Worm (Caenorhabditis elegans) whole organism, L4 larva: ENCODE measurements around the gene tomm-70.

ENCODE experiments used
- D1046.2 ChIP-seq: fragments of 200-800 bp; sonication (Bioruptor generic); IDR thresholded peaks from 2 replicates; pipeline ENCODE4 v1.3.6; 2022; ENCODE audit warnings: missing genetic modification characterization, missing compliant biosample characterization
- F10B5.3 ChIP-seq: sonication (generic microtip); optimal IDR thresholded peaks from 2 replicates; lab custom pipeline; 2016; ENCODE audit warnings: mild to moderate bottlenecking, missing genetic modification characterization, missing compliant biosample characterization
- Y105C5A.15 ChIP-seq: fragments of 200-800 bp; sonication (Bioruptor generic); IDR thresholded peaks from 2 replicates; pipeline ENCODE4 v1.3.6; 2022; ENCODE audit warnings: missing genetic modification characterization, missing compliant biosample characterization
- Y48G9A.11 ChIP-seq: fragments of 200-800 bp; sonication (Bioruptor generic); IDR thresholded peaks from 2 replicates; pipeline ENCODE4 v1.3.6; 2022; ENCODE audit warnings: missing genetic modification reagents, missing genetic modification characterization, missing compliant biosample characterization
- Y5F2A.4 ChIP-seq: fragments of 200-800 bp; sonication (Bioruptor generic); optimal IDR thresholded peaks from 2 replicates; lab custom pipeline; 2018; ENCODE audit warnings: mild to moderate bottlenecking, missing genetic modification characterization, missing compliant biosample characterization
- Y75B8A.6 ChIP-seq: fragments of 200-800 bp; sonication (Bioruptor generic); IDR thresholded peaks from 2 replicates; pipeline ENCODE4 v1.3.6; 2022; ENCODE audit warnings: missing genetic modification reagents, missing genetic modification characterization, missing compliant biosample characterization
- ZK337.2 ChIP-seq: fragments of 200-800 bp; sonication (Bioruptor generic); IDR thresholded peaks from 2 replicates; pipeline ENCODE4 v1.3.6; 2022; ENCODE audit warnings: missing genetic modification reagents, missing genetic modification characterization, missing compliant biosample characterization
- ZK546.5 ChIP-seq, 2 experiments: sonication (generic microtip); optimal IDR thresholded peaks; 2 replicates each; lab custom pipeline; 2017; ENCODE audit warnings: missing biosample characterization in 2 of 2, missing genetic modification characterization in 2 of 2
- aha-1 ChIP-seq: fragments of 150-350 bp; peaks from one replicate; lab custom pipeline; 2014; ENCODE audit warnings: missing biosample characterization, missing genetic modification characterization
- aly-2 ChIP-seq: sonication (generic microtip); optimal IDR thresholded peaks from 2 replicates; lab custom pipeline; 2018; ENCODE audit warnings: missing biosample characterization, missing genetic modification characterization
- ama-1 ChIP-seq: fragments of 150-350 bp; optimal IDR thresholded peaks from 2 replicates; lab custom pipeline; 2014; ENCODE audit warnings: inconsistent platforms, mixed read lengths
- arid-1 ChIP-seq: fragments of 200-800 bp; sonication (Bioruptor generic); conservative IDR thresholded peaks from 2 replicates; pipeline ENCODE4 v1.3.6; 2022; ENCODE audit warnings: missing genetic modification reagents, missing genetic modification characterization, missing compliant biosample characterization
- attf-4 ChIP-seq: sonication (generic microtip); optimal IDR thresholded peaks from 3 replicates; lab custom pipeline; 2017; ENCODE audit warnings: missing biosample characterization, missing genetic modification characterization
- ceh-28 ChIP-seq: fragments of 150-350 bp; optimal IDR thresholded peaks from 2 replicates; lab custom pipeline; 2014; ENCODE audit warnings: missing biosample characterization, missing genetic modification reagents, missing genetic modification characterization
- ceh-62 ChIP-seq: sonication (generic microtip); optimal IDR thresholded peaks from 2 replicates; lab custom pipeline; 2017; ENCODE audit warnings: missing biosample characterization, missing genetic modification characterization
- ceh-82 ChIP-seq: sonication (generic microtip); optimal IDR thresholded peaks from 2 replicates; lab custom pipeline; 2017; ENCODE audit warnings: missing biosample characterization, missing genetic modification characterization
- cey-2 ChIP-seq: sonication (generic microtip); optimal IDR thresholded peaks from 3 replicates; lab custom pipeline; 2017; ENCODE audit warnings: missing genetic modification characterization, mild to moderate bottlenecking, missing compliant biosample characterization, antibody characterized with exemption, borderline replicate concordance; ENCODE audit not compliant: insufficient read depth
- daf-16 ChIP-seq, 3 experiments: sonication (generic microtip); optimal IDR thresholded peaks; 2 replicates each; lab custom pipeline; 2016 to 2017; ENCODE audit warnings: missing genetic modification characterization in 3 of 3, missing genetic modification reagents in 3 of 3, mild to moderate bottlenecking in 2 of 3, missing compliant biosample characterization in 2 of 3, missing biosample characterization in 1 of 3, moderate library complexity in 1 of 3
- dmd-8 ChIP-seq: fragments of 200-800 bp; sonication (Bioruptor generic); IDR thresholded peaks from 2 replicates; pipeline ENCODE4 v1.3.6; 2022; ENCODE audit warnings: missing genetic modification characterization, missing compliant biosample characterization
- dmd-9 ChIP-seq: fragments of 200-800 bp; sonication (Bioruptor generic); IDR thresholded peaks from 2 replicates; pipeline ENCODE4 v1.3.6; 2022; ENCODE audit warnings: missing genetic modification reagents, missing genetic modification characterization, missing compliant biosample characterization
- duxl-1 ChIP-seq: sonication (generic microtip); optimal IDR thresholded peaks from 2 replicates; lab custom pipeline; 2016; ENCODE audit warnings: mild to moderate bottlenecking, missing genetic modification characterization, moderate library complexity, missing compliant biosample characterization; ENCODE audit not compliant: poor library complexity
- egl-43 ChIP-seq: fragments of 200-800 bp; sonication (Bioruptor generic); IDR thresholded peaks from 2 replicates; pipeline ENCODE4 v1.3.6; 2022; ENCODE audit warnings: missing genetic modification reagents, missing genetic modification characterization, missing compliant biosample characterization
- gei-8 ChIP-seq: fragments of 200-800 bp; sonication (Bioruptor generic); optimal IDR thresholded peaks from 2 replicates; lab custom pipeline; 2018; ENCODE audit warnings: mild to moderate bottlenecking, missing genetic modification characterization, missing compliant biosample characterization
- jun-1 ChIP-seq: fragments of 150-350 bp; optimal IDR thresholded peaks from 2 replicates; lab custom pipeline; 2014; ENCODE audit warnings: missing biosample characterization, missing genetic modification reagents, missing genetic modification characterization
- lin-1 ChIP-seq: fragments of 200-800 bp; sonication (Bioruptor generic); IDR thresholded peaks from 2 replicates; pipeline ENCODE4 v1.3.6; 2022; ENCODE audit warnings: missing genetic modification reagents, missing genetic modification characterization, missing compliant biosample characterization
- lin-15B ChIP-seq: fragments of 150-350 bp; sonication (generic microtip); optimal IDR thresholded peaks from 3 replicates; lab custom pipeline; 2014; ENCODE audit warnings: missing biosample characterization, missing genetic modification characterization
- lin-29 ChIP-seq: fragments of 200-800 bp; sonication (Bioruptor generic); IDR thresholded peaks from 2 replicates; pipeline ENCODE4 v1.3.6; 2022; ENCODE audit warnings: missing genetic modification reagents, missing genetic modification characterization, missing compliant biosample characterization
- lin-38 ChIP-seq: fragments of 200-800 bp; sonication (Bioruptor generic); IDR thresholded peaks from 2 replicates; pipeline ENCODE4 v1.3.6; 2022; ENCODE audit warnings: missing genetic modification reagents, missing genetic modification characterization, missing compliant biosample characterization
- lin-39 ChIP-seq: fragments of 150-350 bp; optimal IDR thresholded peaks from 2 replicates; lab custom pipeline; 2014; ENCODE audit warnings: missing biosample characterization, missing genetic modification reagents, missing genetic modification characterization
- lsy-2 ChIP-seq, 2 experiments: fragments of 150-350 bp in 1 of 2; sonication (generic microtip) in 1 of 2; optimal IDR thresholded peaks; 2 replicates each; lab custom pipeline; 2014 to 2017; ENCODE audit warnings: missing biosample characterization in 2 of 2, missing genetic modification characterization in 2 of 2
- mdt-29 ChIP-seq: fragments of 200-800 bp; sonication (Bioruptor generic); IDR thresholded peaks from 2 replicates; pipeline ENCODE4 v1.3.6; 2022; ENCODE audit warnings: missing genetic modification reagents, missing genetic modification characterization, missing compliant biosample characterization
- mxl-2 ChIP-seq: fragments of 200-800 bp; sonication (Bioruptor generic); conservative IDR thresholded peaks from 2 replicates; pipeline ENCODE4 v1.3.6; 2022; ENCODE audit warnings: missing genetic modification reagents, missing genetic modification characterization, missing compliant biosample characterization
- nhr-11 ChIP-seq: fragments of 150-350 bp; optimal IDR thresholded peaks from 2 replicates; lab custom pipeline; 2014; ENCODE audit warnings: missing biosample characterization, missing genetic modification characterization
- nhr-237 ChIP-seq: sonication (generic microtip); optimal IDR thresholded peaks from 2 replicates; lab custom pipeline; 2017; ENCODE audit warnings: missing biosample characterization, missing genetic modification characterization
- nhr-25 ChIP-seq: sonication (generic microtip); optimal IDR thresholded peaks from 2 replicates; lab custom pipeline; 2017; ENCODE audit warnings: missing genetic modification characterization, mild to moderate bottlenecking, missing compliant biosample characterization, antibody characterized with exemption, moderate library complexity, borderline replicate concordance; ENCODE audit not compliant: insufficient read depth
- nhr-42 ChIP-seq: fragments of 200-800 bp; sonication (Bioruptor generic); IDR thresholded peaks from 2 replicates; pipeline ENCODE4 v1.3.6; 2022; ENCODE audit warnings: missing genetic modification characterization, missing compliant biosample characterization
- nhr-48 ChIP-seq: sonication (generic microtip); optimal IDR thresholded peaks from 2 replicates; lab custom pipeline; 2016; ENCODE audit warnings: mild to moderate bottlenecking, missing genetic modification characterization, missing compliant biosample characterization
- nhr-77 ChIP-seq: fragments of 150-350 bp; optimal IDR thresholded peaks from 2 replicates; lab custom pipeline; 2014; ENCODE audit warnings: missing biosample characterization, missing genetic modification characterization
- pqm-1 ChIP-seq: sonication (generic microtip); optimal IDR thresholded peaks from 2 replicates; lab custom pipeline; 2017; ENCODE audit warnings: missing biosample characterization, missing genetic modification characterization
- rbr-2 ChIP-seq: sonication (generic microtip); optimal IDR thresholded peaks from 2 replicates; lab custom pipeline; 2016; ENCODE audit warnings: missing genotype, missing genetic modification characterization, missing compliant biosample characterization
- spr-1 ChIP-seq: sonication (generic microtip); optimal IDR thresholded peaks from 2 replicates; lab custom pipeline; 2016; ENCODE audit warnings: mild to moderate bottlenecking, missing genetic modification characterization, missing compliant biosample characterization
- unc-130 ChIP-seq: sonication (generic microtip); optimal IDR thresholded peaks from 2 replicates; lab custom pipeline; 2016; ENCODE audit warnings: missing genetic modification reagents, missing genetic modification characterization, missing compliant biosample characterization
- unc-39 ChIP-seq: sonication (generic microtip); optimal IDR thresholded peaks from 2 replicates; lab custom pipeline; 2017; ENCODE audit warnings: missing biosample characterization, missing genetic modification characterization
- unc-62 ChIP-seq, 3 experiments: fragments of 150-350 bp in 1 of 3; sonication (generic microtip); optimal IDR thresholded peaks in 2 of 3; peaks in 1 of 3; 1 replicate in 1 of 3; 2 replicates in 2 of 3; lab custom pipeline; 2014 to 2017; ENCODE audit warnings: missing biosample characterization in 3 of 3, missing genetic modification characterization in 3 of 3, missing genetic modification reagents in 3 of 3, missing genotype in 1 of 3
- zag-1 ChIP-seq: fragments of 150-350 bp; optimal IDR thresholded peaks from 2 replicates; lab custom pipeline; 2014; ENCODE audit warnings: missing biosample characterization, missing genetic modification characterization
- zfp-3 ChIP-seq: fragments of 200-800 bp; sonication (Bioruptor generic); conservative IDR thresholded peaks from 2 replicates; pipeline ENCODE4 v1.3.6; 2022; ENCODE audit warnings: missing genetic modification reagents, missing genetic modification characterization, missing compliant biosample characterization
- zip-11 ChIP-seq: fragments of 200-800 bp; sonication (Bioruptor generic); IDR thresholded peaks from 2 replicates; pipeline ENCODE4 v1.3.6; 2022; ENCODE audit warnings: missing genetic modification characterization, missing compliant biosample characterization
- zip-2 ChIP-seq: fragments of 150-350 bp; optimal IDR thresholded peaks from 2 replicates; lab custom pipeline; 2014; ENCODE audit warnings: missing biosample characterization, missing genetic modification characterization
- ztf-7 ChIP-seq: fragments of 150-350 bp; optimal IDR thresholded peaks from 2 replicates; lab custom pipeline; 2014; ENCODE audit warnings: missing biosample characterization, missing genetic modification characterization

tomm-70 gene

ce11 chrIII:8734327-8734885 lies 20.1 kb downstream of the tomm-70 start (continued):
- TF ChIP-seq Y5F2A.4 (GFP tag; lab: Kevin White, UChicago) (no peak), ama-1 (lab: Kevin White, UChicago) (no peak), dmd-8 (no peak), zip-11 (GFP tag; lab: Robert Waterston, UW) (no peak), lin-38 (no peak), nhr-25 (peak; percentile 36), gei-8 (GFP tag; lab: Kevin White, UChicago) (peak; percentile 5), egl-43 (GFP tag; lab: Robert Waterston, UW) (no peak), arid-1 (GFP tag; lab: Robert Waterston, UW) (no peak; the same call in 1 of the 2 replicates), duxl-1 (tag; lab: Kevin White, UChicago) (no peak), nhr-11 (tag; lab: Kevin White, UChicago) (peak; percentile 14), ztf-7 (tag; lab: Kevin White, UChicago) (peak; percentile 79), daf-16 (GFP tag; optimal IDR thresholded peaks at IDR 0.05; lab: Kevin White, UChicago) (peak; percentile 12 to 92), daf-16 (tag; optimal IDR thresholded peaks at IDR 0.05; lab: Kevin White, UChicago) (peak; percentile 27), Y105C5A.15 (GFP tag; lab: Robert Waterston, UW) (no peak), F10B5.3 (tag; lab: Kevin White, UChicago) (no peak), cey-2 (tag; lab: Kevin White, UChicago) (no peak), aha-1 (peak; percentile 87), lin-15B (tag; lab: Kevin White, UChicago) (no peak), spr-1 (tag; lab: Kevin White, UChicago) (no peak), lin-39 (tag; lab: Kevin White, UChicago) (no peak), D1046.2 (GFP tag; lab: Robert Waterston, UW) (no peak)

- TF ChIP-seq Y48G9A.11 (GFP tag; lab: Robert Waterston, UW): no peak
- TF ChIP-seq dmd-9 (GFP tag; lab: Robert Waterston, UW): no peak
- TF ChIP-seq ceh-62 (tag; lab: Kevin White, UChicago): no peak
- no peak for TF ChIP-seq ceh-28 (tag; lab: Kevin White, UChicago)
- no peak for TF ChIP-seq mxl-2 (GFP tag; lab: Robert Waterston, UW)
- no peak for TF ChIP-seq spr-1 (tag; lab: Kevin White, UChicago)
- peak; percentile 66 for TF ChIP-seq lin-1 (GFP tag; lab: Robert Waterston, UW)
- no peak for TF ChIP-seq zfp-3 (GFP tag; lab: Robert Waterston, UW)
- no peak for TF ChIP-seq rbr-2
- peak; percentile 88 for TF ChIP-seq pqm-1 (tag; lab: Kevin White, UChicago)
- no peak for TF ChIP-seq cey-2 (tag; lab: Kevin White, UChicago)
- no peak for TF ChIP-seq lsy-2 (tag; optimal IDR thresholded peaks at IDR 0.05; lab: Kevin White, UChicago)
- no peak for TF ChIP-seq ZK337.2 (GFP tag; lab: Robert Waterston, UW)
- TF ChIP-seq nhr-77 (tag; lab: Kevin White, UChicago): peak; percentile 10
- no peak for TF ChIP-seq Y75B8A.6 (GFP tag; lab: Robert Waterston, UW)
- peak in 1 of 2 experiments; percentile 28 for TF ChIP-seq daf-16 (GFP tag; optimal IDR thresholded peaks at IDR 0.05; lab: Kevin White, UChicago)
- TF ChIP-seq daf-16 (tag; optimal IDR thresholded peaks at IDR 0.05; lab: Kevin White, UChicago): peak; percentile 52
- TF ChIP-seq ZK546.5 (tag; optimal IDR thresholded peaks at IDR 0.05; lab: Kevin White, UChicago): no peak
- no peak for TF ChIP-seq zag-1 (tag; lab: Kevin White, UChicago)
- TF ChIP-seq attf-4 (tag; lab: Kevin White, UChicago): no peak
- no peak for TF ChIP-seq nhr-48 (tag; lab: Kevin White, UChicago)
- TF ChIP-seq aly-2 (tag; lab: Kevin White, UChicago): no peak
- no peak for TF ChIP-seq ceh-82 (tag; lab: Kevin White, UChicago)
- no peak for TF ChIP-seq nhr-237 (tag; lab: Kevin White, UChicago)
- TF ChIP-seq lin-29: no peak
- no peak for TF ChIP-seq unc-130
- no peak for TF ChIP-seq unc-62 (GFP tag; optimal IDR thresholded peaks at IDR 0.05 in 1 of 2; lab: Kevin White, UChicago)
- no peak for TF ChIP-seq unc-62 (tag; optimal IDR thresholded peaks at IDR 0.05; lab: Kevin White, UChicago)
- TF ChIP-seq nhr-25: no peak
- no peak for TF ChIP-seq egl-43 (GFP tag; lab: Robert Waterston, UW)
- TF ChIP-seq unc-39 (tag; lab: Kevin White, UChicago): no peak
- no peak for TF ChIP-seq mdt-29 (GFP tag; lab: Robert Waterston, UW)
- no peak for TF ChIP-seq nhr-42
- no peak for TF ChIP-seq zip-2 (tag; lab: Kevin White, UChicago)
- TF ChIP-seq arid-1 (GFP tag; lab: Robert Waterston, UW): no peak
- TF ChIP-seq jun-1 (tag; lab: Kevin White, UChicago): no peak
These were observed 20.9 kb downstream of the tomm-70 start for ce11 chrIII:8733667-8734066.
